Worm (Caenorhabditis elegans) whole organism, L3 larva: Measurements from ENCODE around the gene ddx-23.

Experiments
- R02D3.7 ChIP-seq: fragments of 150-350 bp; optimal IDR thresholded peaks from 2 replicates; lab custom pipeline; 2014; ENCODE audit warnings: missing biosample characterization, missing genetic modification characterization
- ZK546.5 ChIP-seq: sonication (generic microtip); optimal IDR thresholded peaks from 2 replicates; lab custom pipeline; 2017; ENCODE audit warnings: missing biosample characterization, missing genetic modification characterization
- aly-2 ChIP-seq: fragments of 150-350 bp; optimal IDR thresholded peaks from 2 replicates; lab custom pipeline; 2014; ENCODE audit warnings: missing biosample characterization, missing genetic modification characterization
- ama-1 ChIP-seq: fragments of 150-350 bp; optimal IDR thresholded peaks from 2 replicates; lab custom pipeline; 2018
- ceh-16 ChIP-seq: sonication (generic microtip); optimal IDR thresholded peaks from 2 replicates; lab custom pipeline; 2017; ENCODE audit warnings: missing biosample characterization, missing genetic modification characterization
- ceh-28 ChIP-seq: fragments of 150-350 bp; optimal IDR thresholded peaks from 2 replicates; lab custom pipeline; 2014; ENCODE audit warnings: missing biosample characterization, missing genetic modification reagents, missing genetic modification characterization
- ceh-82 ChIP-seq: fragments of 150-350 bp; optimal IDR thresholded peaks from 2 replicates; lab custom pipeline; 2014; ENCODE audit warnings: missing biosample characterization, missing genetic modification characterization
- daf-12 ChIP-seq: fragments of 150-350 bp; optimal IDR thresholded peaks from 2 replicates; lab custom pipeline; 2014; ENCODE audit warnings: missing biosample characterization, missing genetic modification reagents, missing genetic modification characterization
- egl-5 ChIP-seq: fragments of 150-350 bp; optimal IDR thresholded peaks from 2 replicates; lab custom pipeline; 2017; ENCODE audit warnings: missing biosample characterization, missing genetic modification reagents, missing genetic modification characterization, inconsistent platforms
- elt-1 ChIP-seq: fragments of 150-350 bp; optimal IDR thresholded peaks from 2 replicates; lab custom pipeline; 2014; ENCODE audit warnings: missing biosample characterization, missing genetic modification characterization
- elt-2 ChIP-seq: sonication (generic microtip); optimal IDR thresholded peaks from 2 replicates; lab custom pipeline; 2016; ENCODE audit warnings: missing genetic modification reagents, mild to moderate bottlenecking, missing genetic modification characterization, missing compliant biosample characterization
- elt-3 ChIP-seq, 3 experiments: fragments of 150-350 bp in 1 of 3; sonication (generic microtip) in 2 of 3; optimal IDR thresholded peaks; 2 replicates in 2 of 3; 4 replicates in 1 of 3; lab custom pipeline; 2014 to 2017; ENCODE audit warnings: missing biosample characterization in 3 of 3, missing genetic modification characterization in 3 of 3
- eor-1 ChIP-seq, 2 experiments: fragments of 150-350 bp; optimal IDR thresholded peaks; 2 replicates each; lab custom pipeline; 2014 to 2018; ENCODE audit warnings: missing biosample characterization in 2 of 2, missing genetic modification characterization in 2 of 2
- fkh-2 ChIP-seq: fragments of 150-350 bp; optimal IDR thresholded peaks from 2 replicates; lab custom pipeline; 2014; ENCODE audit warnings: missing biosample characterization, missing genetic modification reagents, missing genetic modification characterization
- fos-1 ChIP-seq: fragments of 150-350 bp; optimal IDR thresholded peaks from 2 replicates; lab custom pipeline; 2014; ENCODE audit warnings: missing biosample characterization, missing genetic modification characterization
- hmg-11 ChIP-seq: sonication (generic microtip); optimal IDR thresholded peaks from 2 replicates; lab custom pipeline; 2016; ENCODE audit warnings: missing genetic modification characterization, missing compliant biosample characterization
- jun-1 ChIP-seq: fragments of 150-350 bp; optimal IDR thresholded peaks from 2 replicates; lab custom pipeline; 2014; ENCODE audit warnings: missing biosample characterization, missing genetic modification reagents, missing genetic modification characterization
- lin-15B ChIP-seq: fragments of 150-350 bp; optimal IDR thresholded peaks from 2 replicates; lab custom pipeline; 2014; ENCODE audit warnings: missing biosample characterization, missing genetic modification characterization
- lin-39 ChIP-seq: fragments of 150-350 bp; optimal IDR thresholded peaks from 2 replicates; lab custom pipeline; 2018; ENCODE audit warnings: missing biosample characterization, missing genetic modification reagents, missing genetic modification characterization
- lsy-12 ChIP-seq: sonication (generic microtip); optimal IDR thresholded peaks from 2 replicates; lab custom pipeline; 2016; ENCODE audit warnings: mild to moderate bottlenecking, missing genetic modification characterization, missing compliant biosample characterization
- mdl-1 ChIP-seq: fragments of 150-350 bp; optimal IDR thresholded peaks from 2 replicates; lab custom pipeline; 2014; ENCODE audit warnings: missing biosample characterization, missing genetic modification characterization
- mml-1 ChIP-seq: fragments of 150-350 bp; sonication (generic microtip); optimal IDR thresholded peaks from 3 replicates; lab custom pipeline; 2014; ENCODE audit warnings: missing biosample characterization, missing genetic modification characterization
- nhr-11 ChIP-seq: fragments of 150-350 bp; optimal IDR thresholded peaks from 2 replicates; lab custom pipeline; 2014; ENCODE audit warnings: missing biosample characterization, missing genetic modification characterization
- nhr-12 ChIP-seq: fragments of 150-350 bp; optimal IDR thresholded peaks from 2 replicates; lab custom pipeline; 2014; ENCODE audit warnings: missing biosample characterization, missing genetic modification characterization
- nhr-23 ChIP-seq: fragments of 150-350 bp; optimal IDR thresholded peaks from 2 replicates; lab custom pipeline; 2014; ENCODE audit warnings: missing biosample characterization, missing genetic modification reagents, missing genetic modification characterization
- nhr-237 ChIP-seq: fragments of 150-350 bp; optimal IDR thresholded peaks from 2 replicates; lab custom pipeline; 2014; ENCODE audit warnings: missing biosample characterization, missing genetic modification characterization
- nhr-25 ChIP-seq: sonication (generic microtip); optimal IDR thresholded peaks from 2 replicates; lab custom pipeline; 2017; ENCODE audit warnings: missing biosample characterization, missing genetic modification characterization
- nhr-43 ChIP-seq: sonication (generic microtip); optimal IDR thresholded peaks from 2 replicates; lab custom pipeline; 2016; ENCODE audit warnings: mild to moderate bottlenecking, missing genetic modification characterization, missing compliant biosample characterization; ENCODE audit not compliant: poor library complexity, severe bottlenecking
- nhr-67 ChIP-seq: fragments of 150-350 bp; optimal IDR thresholded peaks from 2 replicates; lab custom pipeline; 2014; ENCODE audit warnings: missing biosample characterization, missing genetic modification characterization
- nhr-76 ChIP-seq: fragments of 150-350 bp; sonication (generic microtip); optimal IDR thresholded peaks from 5 replicates; lab custom pipeline; 2014; ENCODE audit warnings: missing biosample characterization, missing genetic modification characterization
- pha-4 ChIP-seq: fragments of 150-350 bp; optimal IDR thresholded peaks from 2 replicates; lab custom pipeline; 2014; ENCODE audit warnings: missing biosample characterization, missing genetic modification reagents, missing genetic modification characterization
- pqm-1 ChIP-seq: fragments of 150-350 bp; optimal IDR thresholded peaks from 2 replicates; lab custom pipeline; 2017; ENCODE audit warnings: missing biosample characterization, missing genetic modification characterization, inconsistent platforms
- sea-2 ChIP-seq: fragments of 150-350 bp; sonication (generic microtip); optimal IDR thresholded peaks from 4 replicates; lab custom pipeline; 2014; ENCODE audit warnings: missing biosample characterization, missing genetic modification reagents, missing genetic modification characterization
- skn-1 ChIP-seq: fragments of 150-350 bp; optimal IDR thresholded peaks from 2 replicates; lab custom pipeline; 2014; ENCODE audit warnings: missing biosample characterization, missing genetic modification characterization
- snpc-4 ChIP-seq: fragments of 150-350 bp; optimal IDR thresholded peaks from 2 replicates; lab custom pipeline; 2014; ENCODE audit warnings: missing biosample characterization, missing genetic modification characterization
- tbx-2 ChIP-seq: sonication (generic microtip); optimal IDR thresholded peaks from 2 replicates; lab custom pipeline; 2016; ENCODE audit warnings: mild to moderate bottlenecking, missing genetic modification characterization, missing compliant biosample characterization
- unc-39 ChIP-seq: sonication (generic microtip); optimal IDR thresholded peaks from 4 replicates; lab custom pipeline; 2017; ENCODE audit warnings: missing biosample characterization, missing genetic modification characterization
- unc-62 ChIP-seq: fragments of 150-350 bp; sonication (generic microtip); optimal IDR thresholded peaks from 4 replicates; lab custom pipeline; 2014; ENCODE audit warnings: missing biosample characterization, missing genetic modification reagents, missing genetic modification characterization
- ztf-11 ChIP-seq: fragments of 150-350 bp; optimal IDR thresholded peaks from 2 replicates; lab custom pipeline; 2014; ENCODE audit warnings: missing biosample characterization, missing genetic modification characterization
- ztf-4 ChIP-seq: fragments of 150-350 bp; optimal IDR thresholded peaks from 2 replicates; lab custom pipeline; 2014; ENCODE audit warnings: missing biosample characterization, missing genetic modification characterization

ddx-23 gene

DNA sequence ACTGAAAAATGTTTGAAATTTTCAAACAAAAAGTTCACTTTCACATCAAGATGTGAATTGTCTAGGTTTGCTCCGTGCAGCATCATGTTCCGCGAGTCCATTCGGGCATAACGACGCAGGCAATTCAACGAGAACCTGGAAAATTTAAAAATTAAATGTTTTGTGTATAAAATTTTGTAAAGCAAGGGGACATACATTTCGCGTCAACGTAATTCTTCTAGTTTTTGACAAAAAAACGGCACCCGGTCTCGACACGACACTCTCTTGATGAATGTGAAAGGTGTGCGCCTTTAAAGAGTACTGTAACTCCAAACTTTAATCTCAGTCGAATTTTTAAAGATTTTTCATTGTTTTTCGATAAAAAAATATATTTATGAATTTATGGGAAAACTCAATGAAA lies 19.0 kb downstream of the ddx-23 start, which contains the start of gene R12B2.6:
R12B2.6 (minus strand) TSS at position 101 of the 400 bp plus-strand sequence.
- TF ChIP-seq eor-1 (tag; optimal IDR thresholded peaks at IDR 0.05; lab: Kevin White, UChicago) (no peak), lsy-12 (no peak), lin-15B (tag; lab: Kevin White, UChicago) (no peak), elt-3 (tag; optimal IDR thresholded peaks at IDR 0.05; lab: Kevin White, UChicago) (no peak), ztf-11 (no peak), egl-5 (tag; lab: Kevin White, UChicago) (no peak), tbx-2 (tag; lab: Kevin White, UChicago) (no peak), ceh-82 (no peak), unc-39 (tag; lab: Kevin White, UChicago) (no peak), pqm-1 (tag; lab: Kevin White, UChicago) (no peak), sea-2 (GFP tag; lab: Kevin White, UChicago) (no peak), ama-1 (lab: Kevin White, UChicago) (no peak), nhr-23 (tag; lab: Kevin White, UChicago) (no peak), nhr-67 (tag; lab: Kevin White, UChicago) (no peak), elt-1 (tag; lab: Kevin White, UChicago) (no peak), nhr-76 (tag; lab: Kevin White, UChicago) (no peak), pha-4 (tag; lab: Kevin White, UChicago) (no peak), nhr-43 (tag; lab: Kevin White, UChicago) (no peak), ztf-4 (no peak)

DNA sequence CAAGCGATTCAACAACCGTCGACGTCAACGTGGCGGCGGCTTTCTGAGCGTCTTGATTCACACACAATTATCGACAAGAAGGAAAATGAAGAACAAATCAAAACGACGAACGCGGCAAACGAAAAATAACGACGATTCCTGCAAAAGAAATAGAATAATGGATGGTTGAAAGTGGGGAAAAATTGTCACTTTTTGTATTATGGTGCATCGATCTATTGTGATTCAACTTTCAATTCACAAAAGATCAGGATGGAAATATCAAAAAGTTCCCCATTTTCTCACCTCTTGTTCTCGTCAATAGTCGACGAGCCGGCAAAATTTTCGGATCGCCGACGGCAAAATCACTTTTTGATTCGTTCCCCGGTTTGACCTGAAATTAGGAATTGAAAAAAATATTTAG lies 19.7 kb downstream of the ddx-23 start, which contains the start of the genes R12B2.13 and mdt-15:
R12B2.13 (minus strand) TSS at position 101 of the 400 bp plus-strand sequence.
mdt-15 (minus strand) TSS at position 376 of the 400 bp plus-strand sequence.
- no peak for TF ChIP-seq tbx-2 (tag; lab: Kevin White, UChicago)
- TF ChIP-seq nhr-11 (tag; lab: Kevin White, UChicago), result no peak
- TF ChIP-seq elt-2 (tag; lab: Kevin White, UChicago), result no peak
- TF ChIP-seq nhr-25 (tag; lab: Kevin White, UChicago), result no peak
- TF ChIP-seq sea-2 (GFP tag; lab: Kevin White, UChicago), result no peak
- TF ChIP-seq, all 47 proteins: peak for 0

DNA sequence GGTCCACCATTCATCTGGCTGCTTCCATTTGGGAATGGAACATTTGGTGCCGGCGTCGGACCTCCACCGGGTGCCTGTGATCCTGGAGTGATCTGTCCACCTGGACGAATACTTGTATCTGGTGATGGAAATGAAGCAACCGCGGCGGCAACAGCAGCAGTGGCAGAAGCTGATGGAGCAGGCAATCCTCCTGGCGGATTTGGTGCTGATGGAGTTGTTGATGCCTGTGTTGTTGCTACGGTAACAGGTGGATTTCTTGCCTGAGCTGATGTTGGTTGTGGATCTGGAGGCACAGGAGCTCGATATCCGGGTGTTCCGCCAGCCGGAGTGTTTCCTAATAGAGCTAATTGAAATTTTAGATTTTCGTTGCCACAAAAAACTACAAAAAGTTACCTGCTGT lies 20.6 kb downstream of the ddx-23 start:
- no peak for TF ChIP-seq fos-1 (tag; lab: Kevin White, UChicago)
- TF ChIP-seq mml-1 (tag; lab: Kevin White, UChicago), result no peak
- TF ChIP-seq elt-2 (tag; lab: Kevin White, UChicago), result no peak
- TF ChIP-seq nhr-43 (tag; lab: Kevin White, UChicago), result no peak
- TF ChIP-seq R02D3.7, result no peak
- no peak for TF ChIP-seq snpc-4 (tag; lab: Kevin White, UChicago)
- TF ChIP-seq daf-12 (tag; lab: Kevin White, UChicago), result no peak
- no peak for TF ChIP-seq hmg-11 (tag; lab: Kevin White, UChicago)
- TF ChIP-seq nhr-23 (tag; lab: Kevin White, UChicago), result no peak
- TF ChIP-seq ztf-4, result no peak
- no peak for TF ChIP-seq fkh-2 (tag; lab: Kevin White, UChicago)
- no peak for TF ChIP-seq nhr-25 (tag; lab: Kevin White, UChicago)
- no peak for TF ChIP-seq nhr-11 (tag; lab: Kevin White, UChicago)
- no peak for TF ChIP-seq nhr-237 (tag; lab: Kevin White, UChicago)
- no peak for TF ChIP-seq ztf-11
- TF ChIP-seq ZK546.5 (tag; lab: Kevin White, UChicago), result no peak
- no peak for TF ChIP-seq lin-39
- TF ChIP-seq mdl-1 (tag; lab: Kevin White, UChicago), result no peak
- no peak for TF ChIP-seq lsy-12

DNA sequence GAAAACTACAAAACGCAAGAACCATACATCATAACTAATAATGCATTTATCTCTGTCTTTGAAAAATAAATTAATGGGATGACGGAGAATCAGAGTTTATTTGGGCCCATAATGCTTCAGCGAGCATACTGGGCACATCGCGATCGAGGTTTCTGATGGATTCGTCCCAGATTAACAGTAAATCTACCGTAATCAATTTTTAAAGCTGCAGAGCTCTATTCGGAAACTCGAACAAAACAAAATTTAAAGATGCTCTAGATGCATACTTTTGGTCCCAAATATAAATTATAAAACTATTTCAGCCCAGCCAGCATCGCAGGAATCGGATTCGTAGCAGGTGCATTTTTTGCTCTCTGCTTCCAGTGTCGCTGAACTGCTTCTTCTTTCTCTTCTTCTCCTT lies 25.0 kb downstream of the ddx-23 start:
- TF ChIP-seq fos-1 (tag; lab: Kevin White, UChicago) (no peak), eor-1 (tag; optimal IDR thresholded peaks at IDR 0.05; lab: Kevin White, UChicago) (no peak), elt-2 (tag; lab: Kevin White, UChicago) (no peak), jun-1 (no peak), nhr-12 (tag; lab: Kevin White, UChicago) (no peak), ceh-16 (tag; lab: Kevin White, UChicago) (no peak), unc-62 (GFP tag; lab: Kevin White, UChicago) (no peak), ceh-28 (tag; lab: Kevin White, UChicago) (no peak), mml-1 (tag; lab: Kevin White, UChicago) (no peak), aly-2 (tag; lab: Kevin White, UChicago) (no peak), nhr-67 (tag; lab: Kevin White, UChicago) (no peak), elt-1 (tag; lab: Kevin White, UChicago) (no peak), sea-2 (GFP tag; lab: Kevin White, UChicago) (no peak), egl-5 (tag; lab: Kevin White, UChicago) (no peak), lin-39 (no peak), pqm-1 (tag; lab: Kevin White, UChicago) (no peak), skn-1 (tag; lab: Kevin White, UChicago) (no peak)
